Worm (Caenorhabditis elegans) whole organism, late embryonic: ENCODE results near the gene anmt-1.

Experiments
- ama-1 ChIP-seq: fragments of 150-350 bp; optimal IDR thresholded peaks from 2 replicates; lab custom pipeline; 2014
- ceh-2 ChIP-seq: sonication (generic microtip); optimal IDR thresholded peaks from 2 replicates; lab custom pipeline; 2016; ENCODE audit warnings: missing genotype, missing genetic modification characterization, missing compliant biosample characterization
- eyg-1 ChIP-seq: sonication (generic microtip); optimal IDR thresholded peaks from 2 replicates; lab custom pipeline; 2016; ENCODE audit warnings: missing genotype, missing genetic modification characterization, missing compliant biosample characterization
- fkh-10 ChIP-seq: fragments of 150-350 bp; optimal IDR thresholded peaks from 2 replicates; lab custom pipeline; 2014; ENCODE audit warnings: missing biosample characterization, missing genetic modification reagents, missing genetic modification characterization
- lin-11 ChIP-seq: fragments of 200-800 bp; sonication (Bioruptor generic); optimal IDR thresholded peaks from 2 replicates; lab custom pipeline; 2018; ENCODE audit warnings: mild to moderate bottlenecking, missing genetic modification characterization, missing compliant biosample characterization
- nfya-1 ChIP-seq: sonication (generic microtip); optimal IDR thresholded peaks from 2 replicates; lab custom pipeline; 2017; ENCODE audit warnings: missing genetic modification characterization, mild to moderate bottlenecking, missing compliant biosample characterization, antibody characterized with exemption, moderate library complexity
- nhr-11 ChIP-seq: fragments of 150-350 bp; optimal IDR thresholded peaks from 2 replicates; lab custom pipeline; 2014; ENCODE audit warnings: missing biosample characterization, missing genetic modification characterization
- nhr-232 ChIP-seq: sonication (generic microtip); optimal IDR thresholded peaks from 2 replicates; lab custom pipeline; 2016; ENCODE audit warnings: missing genetic modification characterization, missing compliant biosample characterization
- sox-4 ChIP-seq: sonication (generic microtip); optimal IDR thresholded peaks from 2 replicates; lab custom pipeline; 2017; ENCODE audit warnings: mild to moderate bottlenecking, missing genetic modification characterization, inconsistent platforms, missing compliant biosample characterization
- syd-9 ChIP-seq: sonication (generic microtip); optimal IDR thresholded peaks from 2 replicates; lab custom pipeline; 2016; ENCODE audit warnings: mild to moderate bottlenecking, missing genetic modification characterization, moderate library complexity, missing compliant biosample characterization

ce11 chrIII:8656055-8656454 lies 28.6 kb upstream of the anmt-1 start:
- no peak for TF ChIP-seq nhr-11
- no peak for TF ChIP-seq eyg-1
- TF ChIP-seq sox-4 (tag; lab: Kevin White, UChicago), result no peak
- no peak for TF ChIP-seq ama-1
- TF ChIP-seq lin-11 (tag; lab: Kevin White, UChicago), result no peak
- no peak for TF ChIP-seq fkh-10 (GFP tag; lab: Kevin White, UChicago)
- no peak for TF ChIP-seq syd-9 (tag; lab: Kevin White, UChicago)
- no peak for TF ChIP-seq nhr-232 (tag; lab: Kevin White, UChicago)
- TF ChIP-seq nfya-1, result no peak
- no peak for TF ChIP-seq ceh-2 (tag; lab: Kevin White, UChicago)
